Fruit fly (Drosophila melanogaster) whole organism, adult: ENCODE results near the gene Tm2.

Experiments
- CG11617 ChIP-seq: fragments of 200-800 bp; sonication (Bioruptor generic); optimal IDR thresholded peaks from 2 replicates; lab custom pipeline; 2017; ENCODE audit warnings: mild to moderate bottlenecking, missing biosample characterization, missing genetic modification reagents, missing genetic modification characterization
- CG1620 ChIP-seq: fragments of 200-800 bp; sonication (Bioruptor generic); optimal IDR thresholded peaks from 2 replicates; lab custom pipeline; 2016; ENCODE audit warnings: missing biosample characterization, missing genetic modification characterization
- CG33017 ChIP-seq: fragments of 200-800 bp; sonication (Bioruptor generic); optimal IDR thresholded peaks from 2 replicates; lab custom pipeline; 2018; ENCODE audit warnings: missing biosample characterization, mild to moderate bottlenecking, missing genetic modification characterization, moderate library complexity
- CG7045 ChIP-seq: fragments of 200-800 bp; sonication (Bioruptor generic); optimal IDR thresholded peaks from 2 replicates; lab custom pipeline; 2017; ENCODE audit warnings: missing biosample characterization, mild to moderate bottlenecking, missing genetic modification characterization
- CG7101 ChIP-seq: fragments of 200-800 bp; sonication (Bioruptor generic); optimal IDR thresholded peaks from 2 replicates; lab custom pipeline; 2018; ENCODE audit warnings: missing biosample characterization, mild to moderate bottlenecking, missing genetic modification characterization, moderate library complexity
- Hr96 ChIP-seq: fragments of 200-800 bp; sonication (Bioruptor generic); optimal IDR thresholded peaks from 2 replicates; lab custom pipeline; 2016; ENCODE audit warnings: missing biosample characterization, missing genetic modification characterization
- Mnt ChIP-seq: fragments of 200-800 bp; sonication (Bioruptor generic); optimal IDR thresholded peaks from 2 replicates; lab custom pipeline; 2016; ENCODE audit warnings: missing biosample characterization, mild to moderate bottlenecking, missing genetic modification characterization
- bab1 ChIP-seq: fragments of 200-800 bp; sonication (Bioruptor generic); optimal IDR thresholded peaks from 3 replicates; lab custom pipeline; 2019; ENCODE audit warnings: missing biosample characterization, mild to moderate bottlenecking, missing genetic modification characterization, moderate library complexity
- cnc ChIP-seq, 2 experiments: fragments of >200 bp; optimal IDR thresholded peaks; 2 replicates each; lab custom pipeline; 2017
- kay ChIP-seq: fragments of 200-800 bp; sonication (Bioruptor generic); peaks from one replicate; lab custom pipeline; 2016; ENCODE audit warnings: missing biosample characterization, missing genetic modification characterization, borderline replicate concordance
- ovo ChIP-seq: fragments of 200-800 bp; sonication (Bioruptor generic); optimal IDR thresholded peaks from 2 replicates; lab custom pipeline; 2016; ENCODE audit warnings: missing biosample characterization, missing genetic modification characterization
- pad ChIP-seq: fragments of 200-800 bp; sonication (Bioruptor generic); optimal IDR thresholded peaks from 3 replicates; lab custom pipeline; 2017; ENCODE audit warnings: missing biosample characterization, missing genetic modification characterization, mild to moderate bottlenecking, moderate library complexity, missing genetic modification reagents
- tj ChIP-seq: fragments of 200-800 bp; sonication (Bioruptor generic); optimal IDR thresholded peaks from 3 replicates; lab custom pipeline; 2017; ENCODE audit warnings: missing biosample characterization, mild to moderate bottlenecking, missing genetic modification characterization, moderate library complexity
- toe ChIP-seq: fragments of 200-800 bp; sonication (Bioruptor generic); optimal IDR thresholded peaks from 2 replicates; lab custom pipeline; 2016; ENCODE audit warnings: missing biosample characterization, missing genetic modification characterization

- TF ChIP-seq tj (GFP tag; lab: Kevin White, UChicago): no peak
- TF ChIP-seq CG11617 (GFP tag; lab: Kevin White, UChicago): no peak
- TF ChIP-seq kay (GFP tag; lab: Kevin White, UChicago): no peak
- no peak for TF ChIP-seq toe (GFP tag; lab: Kevin White, UChicago)
- TF ChIP-seq Mnt (GFP tag; lab: Kevin White, UChicago): no peak
- TF ChIP-seq CG7045 (GFP tag; lab: Kevin White, UChicago): no peak
- TF ChIP-seq pad (GFP tag; lab: Kevin White, UChicago): no peak
- TF ChIP-seq ovo (GFP tag; lab: Kevin White, UChicago): no peak
- no peak for TF ChIP-seq CG33017 (tag; lab: Kevin White, UChicago)
- TF ChIP-seq Hr96 (GFP tag; lab: Kevin White, UChicago): no peak
- no peak for TF ChIP-seq bab1
- TF ChIP-seq CG7101 (tag; lab: Kevin White, UChicago): no peak
- no peak for TF ChIP-seq CG1620
- TF ChIP-seq cnc (optimal IDR thresholded peaks at IDR 0.05; lab: Kevin White, UChicago): no peak
These were observed 16.1 kb upstream of the Tm2 start for dm6 chr3R:15293878-15294350.
